Fruit fly (Drosophila melanogaster) Kc167 (cell line): ENCODE data around the gene CG9123.

Source experiments
- Myc ChIP-seq: fragments of >200 bp; optimal IDR thresholded peaks from 2 replicates; lab custom pipeline; 2017; ENCODE audit warnings: missing external identifiers
- Sin3A ChIP-seq: fragments of >200 bp; optimal IDR thresholded peaks from 2 replicates; lab custom pipeline; 2018; ENCODE audit warnings: missing external identifiers
- h ChIP-seq: fragments of >200 bp; optimal IDR thresholded peaks from 3 replicates; lab custom pipeline; 2018; ENCODE audit warnings: missing external identifiers
- insv ChIP-seq: fragments of >200 bp; optimal IDR thresholded peaks from 3 replicates; lab custom pipeline; 2018; ENCODE audit warnings: missing external identifiers
- psq ChIP-seq: fragments of >200 bp; optimal IDR thresholded peaks from 2 replicates; lab custom pipeline; 2017; ENCODE audit warnings: missing external identifiers
- ttk ChIP-seq: sonication (Bioruptor generic); optimal IDR thresholded peaks from 2 replicates; lab custom pipeline; 2017; ENCODE audit warnings: missing external identifiers

- TF ChIP-seq h (lab: Kevin White, UChicago) (no peak), Myc (lab: Kevin White, UChicago) (no peak), Sin3A (no peak), psq (lab: Kevin White, UChicago) (no peak), insv (lab: Kevin White, UChicago) (no peak), ttk (no peak)
These were observed 43.5 kb upstream of the CG9123 start, which contains the start of gene CG9164 for dm6 chrX:15385176-15386056.
